Worm (Caenorhabditis elegans): ENCODE data around the gene txt-1.

The txt-1 gene

ce11 chrII:133548-134275 lies 27.7 kb downstream of the txt-1 start, which contains the start of gene cwn-1:
Gene cwn-1, minus strand, starts transcription at chrII:133598.
- no peak for TF ChIP-seq C17E4.6 (GFP tag; IDR thresholded peaks at IDR 0.05)
- TF ChIP-seq pha-4 (tag; optimal IDR thresholded peaks at IDR 0.05), result no peak
- no peak for TF ChIP-seq hmg-1.2 (GFP tag; IDR thresholded peaks at IDR 0.05)
- TF ChIP-seq akir-1 (GFP tag; optimal IDR thresholded peaks at IDR 0.05), result no peak
- TF ChIP-seq K12H6.12 (tag; optimal IDR thresholded peaks at IDR 0.05), result no peak

ce11 chrII:135166-135565 lies 29.2 kb downstream of the txt-1 start, which contains the start of gene K10B4.1:
Gene K10B4.1, plus strand, starts transcription at chrII:135466.
- TF ChIP-seq rcor-1 (GFP tag; IDR thresholded peaks at IDR 0.05) (no peak), F10E7.11 (tag; optimal IDR thresholded peaks at IDR 0.05) (no peak), madf-3 (GFP tag; IDR thresholded peaks at IDR 0.05) (no peak), tlf-1 (GFP tag; optimal IDR thresholded peaks at IDR 0.05) (no peak), lir-1 (GFP tag; conservative IDR thresholded peaks at IDR 0.05) (no peak), F49E8.2 (tag; optimal IDR thresholded peaks at IDR 0.05; ENCODE audit: insufficient read depth) (no peak), tbx-9 (tag; optimal IDR thresholded peaks at IDR 0.05; ENCODE audit: borderline replicate concordance) (no peak), hlh-12 (tag; optimal IDR thresholded peaks at IDR 0.05) (no peak), attf-3 (GFP tag; conservative IDR thresholded peaks at IDR 0.05) (no peak), dox-1 (GFP tag; IDR thresholded peaks at IDR 0.05) (no peak), C17E4.6 (GFP tag; IDR thresholded peaks at IDR 0.05) (no peak), nhr-179 (tag; optimal IDR thresholded peaks at IDR 0.05) (no peak), lin-26 (GFP tag; IDR thresholded peaks at IDR 0.05) (no peak), nfya-1 (tag; optimal IDR thresholded peaks at IDR 0.05; ENCODE audit: borderline replicate concordance, insufficient read depth) (no peak), ztf-22 (GFP tag; optimal IDR thresholded peaks at IDR 0.05) (no peak), F39B2.1 (GFP tag; IDR thresholded peaks at IDR 0.05) (no peak), tbp1 (GFP tag; optimal IDR thresholded peaks at IDR 0.05) (no peak)

- no peak for TF ChIP-seq lag-1 (GFP tag; IDR thresholded peaks at IDR 0.05)
- peak; percentile 67 for TF ChIP-seq ceh-100 (GFP tag; IDR thresholded peaks at IDR 0.05)
Measured at ce11 chrII:146933-147332, 40.9 kb downstream of the txt-1 start, which contains the start of gene T25D3.4. Gene T25D3.4, plus strand, starts transcription at chrII:147233.

ce11 chrII:151495-151894 lies 45.5 kb downstream of the txt-1 start:
- TF ChIP-seq bed-1 (GFP tag; IDR thresholded peaks at IDR 0.05) (no peak), hrde-1 (tag; optimal IDR thresholded peaks at IDR 0.05; ENCODE audit: borderline replicate concordance) (no peak), attf-6 (GFP tag; IDR thresholded peaks at IDR 0.05) (no peak), cebp-2 (GFP tag; IDR thresholded peaks at IDR 0.05) (no peak), nfyb-1 (GFP tag; IDR thresholded peaks at IDR 0.05) (no peak), ztf-22 (GFP tag; optimal IDR thresholded peaks at IDR 0.05) (no peak), ztf-18 (tag; optimal IDR thresholded peaks at IDR 0.05) (no peak), ztf-25 (GFP tag; IDR thresholded peaks at IDR 0.05) (no peak), K12H6.12 (tag; optimal IDR thresholded peaks at IDR 0.05) (no peak), ceh-100 (GFP tag; IDR thresholded peaks at IDR 0.05) (no peak), snpc-1.1 (tag; optimal IDR thresholded peaks at IDR 0.05; ENCODE audit: insufficient read depth) (no peak), F22D6.2 (tag; optimal IDR thresholded peaks at IDR 0.05) (no peak), snpc-1.3 (tag; optimal IDR thresholded peaks at IDR 0.05; ENCODE audit: insufficient read depth) (no peak), rpc-1 (optimal IDR thresholded peaks at IDR 0.05) (no peak), rpc-1 (tag; optimal IDR thresholded peaks at IDR 0.05) (no peak), unc-62 (GFP tag; optimal IDR thresholded peaks at IDR 0.05) (no peak), dpff-1 (tag; optimal IDR thresholded peaks at IDR 0.05) (no peak), nhr-80 (tag; optimal IDR thresholded peaks at IDR 0.05) (no peak), attf-5 (GFP tag; optimal IDR thresholded peaks at IDR 0.05) (no peak)

Measured in whole organism, young adult.